Worm (Caenorhabditis elegans) whole organism, late embryonic: ENCODE data around the gene fbxa-183.

Experiments used
- C38D4.7 ChIP-seq: fragments of 200-800 bp; sonication (Bioruptor generic); optimal IDR thresholded peaks from 2 replicates; lab custom pipeline; 2018; ENCODE audit warnings: mild to moderate bottlenecking, missing genetic modification characterization, moderate library complexity, missing compliant biosample characterization
- F13H6.1 ChIP-seq: sonication (generic microtip); optimal IDR thresholded peaks from 2 replicates; lab custom pipeline; 2016; ENCODE audit warnings: missing genetic modification characterization, missing compliant biosample characterization
- K02D7.2 ChIP-seq: sonication (generic microtip); optimal IDR thresholded peaks from 2 replicates; lab custom pipeline; 2017; ENCODE audit warnings: mild to moderate bottlenecking, missing genetic modification characterization, missing compliant biosample characterization
- K09A11.1 ChIP-seq: sonication (generic microtip); optimal IDR thresholded peaks from 2 replicates; lab custom pipeline; 2017; ENCODE audit warnings: antibody characterized with exemption, mild to moderate bottlenecking, missing genetic modification characterization, missing compliant biosample characterization; ENCODE audit not compliant: insufficient read depth
- Y22D7AL.16 ChIP-seq: sonication (generic microtip); optimal IDR thresholded peaks from 2 replicates; lab custom pipeline; 2016; ENCODE audit warnings: missing genetic modification characterization, missing compliant biosample characterization
- ama-1 ChIP-seq: fragments of 150-350 bp; optimal IDR thresholded peaks from 2 replicates; lab custom pipeline; 2014
- ceh-14 ChIP-seq: sonication (generic microtip); optimal IDR thresholded peaks from 2 replicates; lab custom pipeline; 2016; ENCODE audit warnings: missing genotype, missing genetic modification characterization, missing compliant biosample characterization
- ceh-2 ChIP-seq: sonication (generic microtip); optimal IDR thresholded peaks from 2 replicates; lab custom pipeline; 2016; ENCODE audit warnings: missing genotype, missing genetic modification characterization, missing compliant biosample characterization
- ceh-22 ChIP-seq: sonication (generic microtip); optimal IDR thresholded peaks from 2 replicates; lab custom pipeline; 2017; ENCODE audit warnings: missing biosample characterization, missing genetic modification characterization
- ceh-24 ChIP-seq: sonication (generic microtip); optimal IDR thresholded peaks from 2 replicates; lab custom pipeline; 2016; ENCODE audit warnings: mild to moderate bottlenecking, missing genetic modification characterization, missing compliant biosample characterization
- ceh-34 ChIP-seq: sonication (generic microtip); optimal IDR thresholded peaks from 2 replicates; lab custom pipeline; 2016; ENCODE audit warnings: mild to moderate bottlenecking, missing genetic modification characterization, missing compliant biosample characterization
- ceh-45 ChIP-seq: fragments of 200-800 bp; sonication (Bioruptor generic); IDR thresholded peaks from 2 replicates; pipeline ENCODE4 v1.3.6; 2022; ENCODE audit warnings: missing genetic modification reagents, missing genetic modification characterization, missing compliant biosample characterization
- che-1 ChIP-seq: sonication (generic microtip); optimal IDR thresholded peaks from 2 replicates; lab custom pipeline; 2016; ENCODE audit warnings: mild to moderate bottlenecking, missing genetic modification characterization, missing compliant biosample characterization
- elt-4 ChIP-seq: sonication (generic microtip); optimal IDR thresholded peaks from 2 replicates; lab custom pipeline; 2016; ENCODE audit warnings: missing genetic modification characterization, missing compliant biosample characterization
- eyg-1 ChIP-seq: sonication (generic microtip); optimal IDR thresholded peaks from 2 replicates; lab custom pipeline; 2016; ENCODE audit warnings: missing genotype, missing genetic modification characterization, missing compliant biosample characterization
- fax-1 ChIP-seq: sonication (generic microtip); optimal IDR thresholded peaks from 2 replicates; lab custom pipeline; 2016; ENCODE audit warnings: missing genotype, missing genetic modification characterization, missing compliant biosample characterization
- hlh-30 ChIP-seq: sonication (generic microtip); optimal IDR thresholded peaks from 2 replicates; lab custom pipeline; 2017; ENCODE audit warnings: antibody characterized with exemption, missing genetic modification characterization, missing compliant biosample characterization; ENCODE audit not compliant: insufficient read depth
- nfya-1 ChIP-seq: sonication (generic microtip); optimal IDR thresholded peaks from 2 replicates; lab custom pipeline; 2017; ENCODE audit warnings: missing genetic modification characterization, mild to moderate bottlenecking, missing compliant biosample characterization, antibody characterized with exemption, moderate library complexity
- pag-3 ChIP-seq: sonication (generic microtip); optimal IDR thresholded peaks from 2 replicates; lab custom pipeline; 2016; ENCODE audit warnings: missing compliant biosample characterization, missing genetic modification characterization, borderline replicate concordance
- pax-1 ChIP-seq: fragments of 150-350 bp; optimal IDR thresholded peaks from 2 replicates; lab custom pipeline; 2014; ENCODE audit warnings: missing biosample characterization, missing genetic modification characterization
- pha-4 ChIP-seq: fragments of 150-350 bp; optimal IDR thresholded peaks from 2 replicates; lab custom pipeline; 2018; ENCODE audit warnings: missing biosample characterization, missing genetic modification reagents, missing genetic modification characterization
- pros-1 ChIP-seq: fragments of 150-350 bp; optimal IDR thresholded peaks from 2 replicates; lab custom pipeline; 2014; ENCODE audit warnings: missing biosample characterization, missing genetic modification reagents, missing genetic modification characterization
- ref-2 ChIP-seq: sonication (generic microtip); optimal IDR thresholded peaks from 2 replicates; lab custom pipeline; 2016; ENCODE audit warnings: missing genetic modification characterization, missing compliant biosample characterization
- rnt-1 ChIP-seq: sonication (generic microtip); optimal IDR thresholded peaks from 2 replicates; lab custom pipeline; 2016; ENCODE audit warnings: missing genetic modification characterization, missing compliant biosample characterization
- sox-2 ChIP-seq: fragments of 200-800 bp; sonication (Bioruptor generic); IDR thresholded peaks from 2 replicates; pipeline ENCODE4 v1.3.6; 2022; ENCODE audit warnings: missing genetic modification reagents, missing genetic modification characterization, missing compliant biosample characterization
- tbx-2 ChIP-seq: sonication (generic microtip); optimal IDR thresholded peaks from 2 replicates; lab custom pipeline; 2016; ENCODE audit warnings: missing genetic modification characterization, missing compliant biosample characterization
- unc-55 ChIP-seq: sonication (generic microtip); optimal IDR thresholded peaks from 2 replicates; lab custom pipeline; 2017; ENCODE audit warnings: missing biosample characterization, missing genetic modification reagents, missing genetic modification characterization
- zip-5 ChIP-seq: sonication (generic microtip); optimal IDR thresholded peaks from 2 replicates; lab custom pipeline; 2016; ENCODE audit warnings: missing genetic modification characterization, missing compliant biosample characterization

fbxa-183 gene

DNA sequence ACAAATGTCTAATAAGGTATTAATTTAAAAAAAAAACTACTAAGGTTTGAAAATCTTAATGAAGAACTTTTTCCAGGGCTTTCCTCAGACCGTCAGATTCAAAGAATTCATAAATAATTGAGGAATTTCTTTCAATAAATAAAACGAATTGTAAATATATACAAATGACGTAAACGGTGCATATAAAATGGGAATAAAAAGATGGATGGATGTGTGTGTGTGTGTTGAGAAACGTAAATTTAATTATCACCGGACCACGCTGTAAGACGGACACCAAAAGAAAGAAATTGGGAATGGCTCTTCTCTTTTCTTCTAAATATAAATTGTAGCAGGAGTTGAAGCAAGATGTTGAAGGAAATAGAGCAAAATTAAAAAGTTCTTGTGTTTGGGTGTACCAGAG, 36.4 kb downstream of the fbxa-183 start:
- no peak for TF ChIP-seq che-1 (tag; lab: Kevin White, UChicago)
- TF ChIP-seq ceh-22 (tag; lab: Kevin White, UChicago): no peak
- TF ChIP-seq hlh-30 (tag; lab: Kevin White, UChicago): no peak
- TF ChIP-seq ref-2 (tag; lab: Kevin White, UChicago): no peak
- no peak for TF ChIP-seq pag-3 (tag; lab: Kevin White, UChicago)
- TF ChIP-seq F13H6.1 (tag; lab: Kevin White, UChicago): no peak
- no peak for TF ChIP-seq sox-2 (GFP tag; lab: Robert Waterston, UW)
- TF ChIP-seq elt-4 (tag; lab: Kevin White, UChicago): no peak
- TF ChIP-seq ceh-14 (tag; lab: Kevin White, UChicago): no peak
- TF ChIP-seq pax-1 (tag; lab: Kevin White, UChicago): no peak
- TF ChIP-seq ceh-2 (tag; lab: Kevin White, UChicago): no peak
- TF ChIP-seq, all 69 proteins: peak for 0

DNA sequence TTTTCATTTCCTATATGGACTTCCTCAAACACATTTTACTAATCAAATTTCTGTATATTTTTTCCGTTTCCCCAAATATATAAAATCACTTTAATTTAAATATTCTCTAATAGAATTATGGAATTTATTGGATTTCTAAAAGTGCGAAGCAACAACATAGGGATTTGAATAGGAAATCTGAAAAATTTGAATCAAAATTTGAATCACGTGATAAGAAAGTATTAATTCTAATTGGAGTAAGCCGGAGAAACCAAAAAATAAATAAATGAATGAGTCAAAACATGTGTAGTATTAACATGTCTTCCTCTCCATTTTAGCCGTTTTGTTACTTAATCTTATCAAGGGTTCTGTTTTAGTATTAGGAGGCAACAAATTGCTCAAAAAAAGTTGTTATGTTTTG, 41.4 kb downstream of the fbxa-183 start:
- no peak for TF ChIP-seq tbx-2 (tag; lab: Kevin White, UChicago)

DNA sequence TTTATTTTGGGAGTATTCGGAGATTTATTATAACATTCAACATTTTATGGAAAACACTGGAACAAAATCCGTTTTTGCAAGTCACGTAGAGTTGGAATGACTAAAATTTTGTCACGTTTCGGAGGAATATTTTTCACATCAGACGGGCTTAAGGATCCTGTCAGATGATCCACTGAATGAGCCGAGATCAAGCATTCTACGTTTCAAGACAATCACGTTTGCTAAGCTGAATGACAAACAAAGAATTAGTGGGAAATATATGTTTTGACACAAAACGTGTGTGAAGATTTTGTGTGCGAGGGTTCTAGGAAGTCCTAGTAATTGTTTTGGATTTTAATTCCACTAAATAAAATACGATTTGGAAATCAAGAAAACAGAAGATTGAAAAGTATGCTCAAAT, 43.1 kb downstream of the fbxa-183 start:
- TF ChIP-seq ceh-45 (GFP tag; lab: Robert Waterston, UW) (no peak), C38D4.7 (GFP tag; lab: Kevin White, UChicago) (no peak), unc-55 (no peak), tbx-2 (tag; lab: Kevin White, UChicago) (no peak), nfya-1 (tag; lab: Kevin White, UChicago) (no peak), ceh-14 (tag; lab: Kevin White, UChicago) (no peak), zip-5 (tag; lab: Kevin White, UChicago) (no peak), ceh-24 (no peak), ceh-2 (tag; lab: Kevin White, UChicago) (no peak), eyg-1 (tag; lab: Kevin White, UChicago) (no peak), pha-4 (tag; lab: Kevin White, UChicago) (no peak), K09A11.1 (tag; lab: Kevin White, UChicago) (no peak), K02D7.2 (tag; lab: Kevin White, UChicago) (no peak), ceh-34 (no peak), che-1 (tag; lab: Kevin White, UChicago) (no peak), fax-1 (tag; lab: Kevin White, UChicago) (no peak), elt-4 (tag; lab: Kevin White, UChicago) (no peak)

DNA sequence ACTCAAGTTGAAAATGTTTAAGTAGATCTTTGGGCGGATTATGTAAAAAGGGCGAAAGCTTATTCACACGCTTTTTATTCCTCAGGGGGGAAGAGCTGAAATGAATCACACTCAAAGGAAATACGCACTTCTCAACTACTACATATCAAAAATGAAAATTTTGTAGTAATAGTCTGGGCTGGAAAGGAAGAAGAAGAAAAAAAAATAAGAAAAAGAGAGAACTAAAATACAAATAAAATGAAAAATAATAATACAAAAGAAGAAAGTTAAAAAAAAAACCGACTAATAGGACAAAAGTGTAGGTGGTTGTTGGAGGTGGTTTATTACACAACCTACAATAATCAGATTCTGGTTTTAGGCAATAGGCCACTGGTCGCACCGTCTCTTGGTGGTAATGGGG, 46.5 kb downstream of the fbxa-183 start, which contains the start of gene K09H11.6:
Gene K09H11.6 (minus strand): TSS at position 101 of the 400 bp plus-strand sequence.
- TF ChIP-seq ama-1 (lab: Kevin White, UChicago) (no peak), rnt-1 (tag; lab: Kevin White, UChicago) (no peak), pha-4 (tag; lab: Kevin White, UChicago) (no peak), ceh-24 (no peak), ceh-14 (tag; lab: Kevin White, UChicago) (no peak), pros-1 (tag; lab: Kevin White, UChicago) (no peak), ceh-45 (GFP tag; lab: Robert Waterston, UW) (no peak), Y22D7AL.16 (tag; lab: Kevin White, UChicago) (no peak), K02D7.2 (tag; lab: Kevin White, UChicago) (no peak)
